Worm (Caenorhabditis elegans) whole organism, L4 larva: ENCODE data around the gene daf-19.

Experiments
- D1046.2 ChIP-seq: fragments of 200-800 bp; sonication (Bioruptor generic); IDR thresholded peaks from 2 replicates; pipeline ENCODE4 v1.3.6; 2022; ENCODE audit warnings: missing genetic modification characterization, missing compliant biosample characterization
- F37D6.2 ChIP-seq: sonication (generic microtip); optimal IDR thresholded peaks from 2 replicates; lab custom pipeline; 2016; ENCODE audit warnings: mild to moderate bottlenecking, missing genetic modification characterization, missing compliant biosample characterization
- F44E2.7 ChIP-seq: fragments of 200-800 bp; sonication (Bioruptor generic); IDR thresholded peaks from 2 replicates; pipeline ENCODE4 v2.1.2; 2022; ENCODE audit warnings: missing genetic modification characterization, missing compliant biosample characterization
- T26A8.4 ChIP-seq: fragments of 200-800 bp; sonication (Bioruptor generic); IDR thresholded peaks from 2 replicates; pipeline ENCODE4 v1.3.6; 2022; ENCODE audit warnings: missing genetic modification characterization, missing compliant biosample characterization
- ZK546.5 ChIP-seq, 2 experiments: sonication (generic microtip); optimal IDR thresholded peaks; 2 replicates each; lab custom pipeline; 2017; ENCODE audit warnings: missing biosample characterization in 2 of 2, missing genetic modification characterization in 2 of 2
- aha-1 ChIP-seq: fragments of 150-350 bp; peaks from one replicate; lab custom pipeline; 2014; ENCODE audit warnings: missing biosample characterization, missing genetic modification characterization
- aly-2 ChIP-seq: sonication (generic microtip); optimal IDR thresholded peaks from 2 replicates; lab custom pipeline; 2018; ENCODE audit warnings: missing biosample characterization, missing genetic modification characterization
- ceh-62 ChIP-seq: sonication (generic microtip); optimal IDR thresholded peaks from 2 replicates; lab custom pipeline; 2017; ENCODE audit warnings: missing biosample characterization, missing genetic modification characterization
- dmd-6 ChIP-seq: fragments of 200-800 bp; sonication (Bioruptor generic); IDR thresholded peaks from 2 replicates; pipeline ENCODE4 v1.3.6; 2022; ENCODE audit warnings: missing genetic modification reagents, missing genetic modification characterization, missing compliant biosample characterization
- dmd-8 ChIP-seq: fragments of 200-800 bp; sonication (Bioruptor generic); IDR thresholded peaks from 2 replicates; pipeline ENCODE4 v1.3.6; 2022; ENCODE audit warnings: missing genetic modification characterization, missing compliant biosample characterization
- duxl-1 ChIP-seq: sonication (generic microtip); optimal IDR thresholded peaks from 2 replicates; lab custom pipeline; 2016; ENCODE audit warnings: mild to moderate bottlenecking, missing genetic modification characterization, moderate library complexity, missing compliant biosample characterization; ENCODE audit not compliant: poor library complexity
- egl-43 ChIP-seq: fragments of 200-800 bp; sonication (Bioruptor generic); IDR thresholded peaks from 2 replicates; pipeline ENCODE4 v1.3.6; 2022; ENCODE audit warnings: missing genetic modification reagents, missing genetic modification characterization, missing compliant biosample characterization
- fos-1 ChIP-seq: fragments of 150-350 bp; optimal IDR thresholded peaks from 2 replicates; lab custom pipeline; 2014; ENCODE audit warnings: missing biosample characterization, missing genetic modification characterization
- hlh-11 ChIP-seq: fragments of 200-800 bp; sonication (Bioruptor generic); optimal IDR thresholded peaks from 2 replicates; lab custom pipeline; 2018; ENCODE audit warnings: mild to moderate bottlenecking, missing genetic modification characterization, missing compliant biosample characterization
- hlh-30 ChIP-seq: sonication (generic microtip); optimal IDR thresholded peaks from 2 replicates; lab custom pipeline; 2017; ENCODE audit warnings: antibody characterized with exemption, mild to moderate bottlenecking, missing genetic modification characterization, missing compliant biosample characterization; ENCODE audit not compliant: insufficient read depth
- lin-13 ChIP-seq: fragments of 150-350 bp; optimal IDR thresholded peaks from 2 replicates; lab custom pipeline; 2014; ENCODE audit warnings: missing biosample characterization, missing genetic modification reagents, missing genetic modification characterization
- lin-38 ChIP-seq: fragments of 200-800 bp; sonication (Bioruptor generic); IDR thresholded peaks from 2 replicates; pipeline ENCODE4 v1.3.6; 2022; ENCODE audit warnings: missing genetic modification reagents, missing genetic modification characterization, missing compliant biosample characterization
- lin-39 ChIP-seq: fragments of 150-350 bp; optimal IDR thresholded peaks from 2 replicates; lab custom pipeline; 2014; ENCODE audit warnings: missing biosample characterization, missing genetic modification reagents, missing genetic modification characterization
- lir-3 ChIP-seq: sonication (generic microtip); optimal IDR thresholded peaks from 2 replicates; lab custom pipeline; 2016; ENCODE audit warnings: mild to moderate bottlenecking, missing genetic modification characterization, missing compliant biosample characterization
- lsy-2 ChIP-seq, 2 experiments: fragments of 150-350 bp in 1 of 2; sonication (generic microtip) in 1 of 2; optimal IDR thresholded peaks; 2 replicates each; lab custom pipeline; 2014 to 2017; ENCODE audit warnings: missing biosample characterization in 2 of 2, missing genetic modification characterization in 2 of 2
- mdl-1 ChIP-seq, 2 experiments: fragments of 150-350 bp in 1 of 2; sonication (generic microtip) in 1 of 2; optimal IDR thresholded peaks; 2 replicates each; lab custom pipeline; 2014 to 2017; ENCODE audit warnings: missing biosample characterization in 2 of 2, missing genetic modification characterization in 2 of 2
- mdt-29 ChIP-seq: fragments of 200-800 bp; sonication (Bioruptor generic); IDR thresholded peaks from 2 replicates; pipeline ENCODE4 v1.3.6; 2022; ENCODE audit warnings: missing genetic modification reagents, missing genetic modification characterization, missing compliant biosample characterization
- mep-1 ChIP-seq: fragments of 150-350 bp; sonication (generic microtip); optimal IDR thresholded peaks from 3 replicates; lab custom pipeline; 2014; ENCODE audit warnings: missing biosample characterization, missing genetic modification characterization
- mxl-2 ChIP-seq: fragments of 200-800 bp; sonication (Bioruptor generic); conservative IDR thresholded peaks from 2 replicates; pipeline ENCODE4 v1.3.6; 2022; ENCODE audit warnings: missing genetic modification reagents, missing genetic modification characterization, missing compliant biosample characterization
- mxl-3 ChIP-seq: fragments of 200-800 bp; sonication (Bioruptor generic); optimal IDR thresholded peaks from 2 replicates; lab custom pipeline; 2018; ENCODE audit warnings: mild to moderate bottlenecking, missing genetic modification characterization, missing compliant biosample characterization
- nhr-10 ChIP-seq: fragments of 150-350 bp; optimal IDR thresholded peaks from 2 replicates; lab custom pipeline; 2014; ENCODE audit warnings: missing biosample characterization, missing genetic modification characterization
- nhr-28 ChIP-seq: fragments of 150-350 bp; optimal IDR thresholded peaks from 2 replicates; lab custom pipeline; 2014; ENCODE audit warnings: missing biosample characterization, missing genetic modification characterization
- nhr-41 ChIP-seq: fragments of 200-800 bp; sonication (Bioruptor generic); IDR thresholded peaks from 2 replicates; pipeline ENCODE4 v1.3.6; 2022; ENCODE audit warnings: missing genetic modification reagents, missing genetic modification characterization, missing compliant biosample characterization
- nhr-42 ChIP-seq: fragments of 200-800 bp; sonication (Bioruptor generic); IDR thresholded peaks from 2 replicates; pipeline ENCODE4 v1.3.6; 2022; ENCODE audit warnings: missing genetic modification characterization, missing compliant biosample characterization
- nhr-48 ChIP-seq: sonication (generic microtip); optimal IDR thresholded peaks from 2 replicates; lab custom pipeline; 2016; ENCODE audit warnings: mild to moderate bottlenecking, missing genetic modification characterization, missing compliant biosample characterization
- nhr-6 ChIP-seq: fragments of 150-350 bp; optimal IDR thresholded peaks from 2 replicates; lab custom pipeline; 2014; ENCODE audit warnings: missing biosample characterization, missing genetic modification characterization
- nhr-77 ChIP-seq: fragments of 150-350 bp; optimal IDR thresholded peaks from 2 replicates; lab custom pipeline; 2014; ENCODE audit warnings: missing biosample characterization, missing genetic modification characterization
- pqm-1 ChIP-seq: sonication (generic microtip); optimal IDR thresholded peaks from 2 replicates; lab custom pipeline; 2017; ENCODE audit warnings: missing biosample characterization, missing genetic modification characterization
- saeg-2 ChIP-seq: fragments of 200-800 bp; sonication (Bioruptor generic); IDR thresholded peaks from 2 replicates; pipeline ENCODE4 v1.3.6; 2022; ENCODE audit warnings: missing genetic modification reagents, missing genetic modification characterization, missing compliant biosample characterization
- sdz-12 ChIP-seq: fragments of 200-800 bp; sonication (Bioruptor generic); optimal IDR thresholded peaks from 2 replicates; lab custom pipeline; 2018; ENCODE audit warnings: mild to moderate bottlenecking, missing genetic modification characterization, missing compliant biosample characterization
- skn-1 ChIP-seq: fragments of 150-350 bp; optimal IDR thresholded peaks from 2 replicates; lab custom pipeline; 2014; ENCODE audit warnings: missing biosample characterization, missing genetic modification characterization
- unc-130 ChIP-seq: sonication (generic microtip); optimal IDR thresholded peaks from 2 replicates; lab custom pipeline; 2016; ENCODE audit warnings: missing genetic modification reagents, missing genetic modification characterization, missing compliant biosample characterization
- unc-39 ChIP-seq: sonication (generic microtip); optimal IDR thresholded peaks from 2 replicates; lab custom pipeline; 2017; ENCODE audit warnings: missing biosample characterization, missing genetic modification characterization
- unc-62 ChIP-seq, 3 experiments: fragments of 150-350 bp in 1 of 3; sonication (generic microtip); optimal IDR thresholded peaks in 2 of 3; peaks in 1 of 3; 1 replicate in 1 of 3; 2 replicates in 2 of 3; lab custom pipeline; 2014 to 2017; ENCODE audit warnings: missing biosample characterization in 3 of 3, missing genetic modification characterization in 3 of 3, missing genetic modification reagents in 3 of 3, missing genotype in 1 of 3
- vab-7 ChIP-seq: fragments of 200-800 bp; sonication (Bioruptor generic); IDR thresholded peaks from 2 replicates; pipeline ENCODE4 v1.3.6; 2022; ENCODE audit warnings: missing genetic modification reagents, missing genetic modification characterization, missing compliant biosample characterization
- zfp-3 ChIP-seq: fragments of 200-800 bp; sonication (Bioruptor generic); conservative IDR thresholded peaks from 2 replicates; pipeline ENCODE4 v1.3.6; 2022; ENCODE audit warnings: missing genetic modification reagents, missing genetic modification characterization, missing compliant biosample characterization
- zip-11 ChIP-seq: fragments of 200-800 bp; sonication (Bioruptor generic); IDR thresholded peaks from 2 replicates; pipeline ENCODE4 v1.3.6; 2022; ENCODE audit warnings: missing genetic modification characterization, missing compliant biosample characterization
- zip-2 ChIP-seq: fragments of 150-350 bp; optimal IDR thresholded peaks from 2 replicates; lab custom pipeline; 2014; ENCODE audit warnings: missing biosample characterization, missing genetic modification characterization

Gene daf-19

DNA sequence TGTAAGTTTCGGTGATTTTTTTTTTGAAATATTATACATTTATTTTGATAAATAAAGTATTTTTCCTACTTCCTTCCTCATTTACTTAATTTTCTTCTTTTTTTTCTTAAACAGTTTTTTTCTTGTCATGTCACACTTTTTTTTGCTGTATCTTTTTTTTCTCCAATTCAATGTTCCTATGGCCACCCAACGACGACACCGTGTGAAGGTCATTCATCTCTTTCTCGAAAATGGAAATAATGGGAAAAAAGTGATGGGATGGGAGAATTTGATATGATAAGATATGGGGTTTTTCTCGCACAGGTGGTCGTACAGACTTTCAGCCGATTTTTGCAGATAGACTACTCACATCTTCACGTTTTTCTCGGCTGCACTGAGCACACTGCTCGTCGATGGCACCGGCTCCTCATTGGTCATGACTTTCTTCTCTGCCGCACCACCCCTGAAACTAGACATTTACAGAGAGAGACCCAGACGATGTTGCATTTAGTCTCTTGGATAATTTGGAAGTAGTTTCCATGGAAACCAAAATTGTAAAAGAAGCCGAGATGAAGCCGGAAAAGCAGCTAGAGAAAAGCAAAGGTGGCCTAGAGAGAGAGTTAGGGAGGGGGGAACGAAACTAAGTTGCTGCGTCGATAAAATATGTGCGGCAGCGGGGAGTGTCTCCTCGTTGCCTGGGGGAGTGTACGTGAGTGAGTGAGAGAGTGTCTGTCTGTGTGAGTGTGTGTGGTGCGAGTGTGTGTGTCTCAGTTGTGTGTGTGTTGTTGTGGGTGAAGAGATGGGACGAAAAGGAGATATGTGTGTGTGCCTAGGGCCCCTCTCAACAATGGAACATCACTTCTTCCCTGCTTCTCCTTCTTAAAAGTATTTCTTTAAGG is at the start of gene daf-19 (continued):
- TF ChIP-seq lsy-2 (tag; optimal IDR thresholded peaks at IDR 0.05; lab: Kevin White, UChicago) (peak; percentile 16 to 74), unc-39 (no peak), T26A8.4 (GFP tag; lab: Robert Waterston, UW) (0 out of 2 replicates have a peak, but pooled peaks have one; percentile 56), egl-43 (peak; percentile 71), unc-130 (GFP tag; lab: Kevin White, UChicago) (no peak), mxl-3 (GFP tag; lab: Kevin White, UChicago) (peak; percentile 40), saeg-2 (GFP tag; lab: Robert Waterston, UW) (no peak), F37D6.2 (peak; percentile 50), pqm-1 (no peak), dmd-6 (GFP tag; lab: Robert Waterston, UW) (peak; percentile 42), vab-7 (GFP tag; lab: Robert Waterston, UW) (no peak), nhr-28 (tag; lab: Kevin White, UChicago) (peak; percentile 56), duxl-1 (peak; percentile 6), zip-2 (tag; lab: Kevin White, UChicago) (no peak), lin-13 (GFP tag; lab: Kevin White, UChicago) (peak; percentile 14), lin-38 (GFP tag; lab: Robert Waterston, UW) (peak; percentile 59), unc-62 (GFP tag; optimal IDR thresholded peaks at IDR 0.05 in 1 of 2; lab: Kevin White, UChicago) (peak in 1 of 2 experiments; percentile 7), unc-62 (tag; optimal IDR thresholded peaks at IDR 0.05; lab: Kevin White, UChicago) (no peak)
- TF ChIP-seq, all 104 proteins: peak for 35

DNA sequence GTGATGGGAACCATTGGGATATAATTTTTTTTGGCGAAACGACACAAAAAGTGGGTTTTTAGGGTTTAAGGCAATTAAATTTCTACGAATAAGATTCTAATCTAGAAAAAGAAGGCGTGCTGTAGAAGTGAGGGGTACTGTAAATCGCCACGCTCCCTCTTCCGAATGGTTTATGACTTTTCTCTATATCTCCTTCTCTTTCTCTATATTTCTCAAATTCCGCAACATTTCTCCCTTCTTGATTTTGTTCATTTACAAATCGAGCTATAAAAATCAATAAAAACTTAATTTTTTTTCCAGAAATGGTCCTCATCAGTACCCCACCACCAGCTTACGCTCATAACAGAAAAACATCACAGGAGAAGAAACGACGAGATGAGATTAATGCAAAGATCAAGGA is 49.0 kb upstream of the daf-19 start, which contains the start of gene ref-1:
Gene ref-1 (plus strand): TSS at position 301 of the 400 bp plus-strand sequence.
- no peak for TF ChIP-seq saeg-2 (GFP tag; lab: Robert Waterston, UW)
- no peak for TF ChIP-seq sdz-12 (GFP tag; lab: Kevin White, UChicago)
- no peak for TF ChIP-seq aly-2 (tag; lab: Kevin White, UChicago)
- TF ChIP-seq ceh-62 (tag; lab: Kevin White, UChicago) = no peak
- TF ChIP-seq nhr-10 = no peak
- no peak for TF ChIP-seq lir-3 (tag; lab: Kevin White, UChicago)
- no peak for TF ChIP-seq fos-1
- no peak for TF ChIP-seq hlh-30 (tag; lab: Kevin White, UChicago)
- no peak for TF ChIP-seq nhr-6 (tag; lab: Kevin White, UChicago)
- TF ChIP-seq nhr-28 (tag; lab: Kevin White, UChicago) = no peak
- TF ChIP-seq aha-1 (tag; lab: Kevin White, UChicago) = no peak
- TF ChIP-seq hlh-11 (tag; lab: Kevin White, UChicago) = no peak
- no peak for TF ChIP-seq zip-11 (GFP tag; lab: Robert Waterston, UW)
- no peak for TF ChIP-seq lin-39 (tag; lab: Kevin White, UChicago)
- no peak for TF ChIP-seq zip-2 (tag; lab: Kevin White, UChicago)
- TF ChIP-seq D1046.2 (GFP tag; lab: Robert Waterston, UW) = no peak
- TF ChIP-seq ZK546.5 (tag; optimal IDR thresholded peaks at IDR 0.05; lab: Kevin White, UChicago) = no peak
- TF ChIP-seq mxl-2 = no peak
- no peak for TF ChIP-seq nhr-42
- TF ChIP-seq nhr-41 = no peak

DNA sequence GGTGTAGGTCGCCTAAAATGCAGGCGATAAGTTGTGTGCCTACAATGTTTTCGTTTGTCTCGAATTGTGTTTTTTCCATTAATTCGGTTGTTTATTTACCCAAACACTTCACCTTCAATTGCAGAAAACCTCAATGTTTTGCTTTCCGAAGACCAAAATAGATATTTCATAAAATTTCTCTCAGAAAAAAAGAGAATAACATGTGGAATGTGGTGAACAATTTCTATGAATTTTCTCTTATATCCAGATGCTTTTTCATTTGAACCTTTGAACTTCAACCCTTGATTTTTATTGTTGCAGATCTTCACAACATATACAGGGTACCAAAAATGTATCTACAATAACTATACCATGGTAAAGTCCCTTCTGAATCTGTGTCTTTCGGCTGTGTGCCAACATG is 37.3 kb upstream of the daf-19 start, which contains the start of gene T01E8.1:
Gene T01E8.1 (plus strand): TSS at position 301 of the 400 bp plus-strand sequence.
- TF ChIP-seq mep-1 (tag; lab: Kevin White, UChicago) (no peak), mdt-29 (GFP tag; lab: Robert Waterston, UW) (no peak), mxl-3 (GFP tag; lab: Kevin White, UChicago) (no peak), nhr-6 (tag; lab: Kevin White, UChicago) (no peak), aly-2 (tag; lab: Kevin White, UChicago) (no peak), F44E2.7 (no peak), mdl-1 (tag; optimal IDR thresholded peaks at IDR 0.05; lab: Kevin White, UChicago) (no peak), nhr-48 (no peak), zfp-3 (no peak), skn-1 (tag; lab: Kevin White, UChicago) (no peak), sdz-12 (GFP tag; lab: Kevin White, UChicago) (no peak), dmd-8 (GFP tag; lab: Robert Waterston, UW) (no peak), lin-39 (tag; lab: Kevin White, UChicago) (no peak), nhr-77 (tag; lab: Kevin White, UChicago) (no peak)
